Worm (Caenorhabditis elegans): ENCODE data around the gene Y38F2AL.12.

The Y38F2AL.12 gene

DNA sequence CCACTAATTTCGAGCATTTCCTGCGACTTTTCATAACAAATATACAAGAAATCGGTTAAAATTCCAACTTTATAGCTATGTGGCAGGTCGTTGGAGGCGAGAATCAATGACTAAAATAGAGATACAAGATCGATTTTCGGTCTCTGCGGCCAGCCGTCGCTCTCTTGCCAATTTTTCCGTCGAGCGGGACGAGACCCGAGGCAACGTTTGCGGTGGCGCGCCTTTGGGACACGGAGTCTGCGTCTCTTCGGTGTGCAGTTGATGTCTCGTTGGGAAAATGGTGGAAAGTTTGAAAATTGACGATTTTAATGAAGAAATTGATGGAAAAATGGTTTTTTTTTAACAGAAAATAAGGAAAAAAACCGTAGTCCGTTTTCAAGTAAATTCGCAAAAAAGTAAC is 423 bp downstream of the Y38F2AL.12 start (continued):
- 0 out of 2 replicates have a peak, but pooled peaks have one; percentile 36 for TF ChIP-seq Y48G9A.11 (GFP tag; IDR thresholded peaks at IDR 0.05)
- peak in 1 of 2 experiments; percentile 27 for TF ChIP-seq hif-1 (tag; optimal IDR thresholded peaks at IDR 0.05)
- TF ChIP-seq nhr-48 (tag; optimal IDR thresholded peaks at IDR 0.05): no peak
- TF ChIP-seq ceh-44 (GFP tag; IDR thresholded peaks at IDR 0.05): no peak
- TF ChIP-seq nhr-42 (GFP tag; IDR thresholded peaks at IDR 0.05): no peak
- TF ChIP-seq hlh-30 (tag; optimal IDR thresholded peaks at IDR 0.05; ENCODE audit: insufficient read depth): peak; percentile 58
- TF ChIP-seq nhr-77 (tag; optimal IDR thresholded peaks at IDR 0.05): peak; percentile 66
- TF ChIP-seq lin-38 (GFP tag; IDR thresholded peaks at IDR 0.05): peak; percentile 73
- no peak; the same call in 1 of the 2 replicates for TF ChIP-seq T26A8.4 (GFP tag; IDR thresholded peaks at IDR 0.05)
- TF ChIP-seq ZK546.5 (tag; optimal IDR thresholded peaks at IDR 0.05): no peak
- peak; percentile 57 for TF ChIP-seq set-16 (GFP tag; IDR thresholded peaks at IDR 0.05)
- no peak for TF ChIP-seq aly-2 (tag; optimal IDR thresholded peaks at IDR 0.05)
- no peak for TF ChIP-seq lir-3 (tag; optimal IDR thresholded peaks at IDR 0.05)
- peak; percentile 46 for TF ChIP-seq rbr-2 (tag; optimal IDR thresholded peaks at IDR 0.05)
- no peak for TF ChIP-seq nhr-102 (tag; optimal IDR thresholded peaks at IDR 0.05)
- no peak for TF ChIP-seq lin-29 (GFP tag; IDR thresholded peaks at IDR 0.05)
- TF ChIP-seq nhr-28 (tag; optimal IDR thresholded peaks at IDR 0.05): peak; percentile 88
- TF ChIP-seq ama-1 (optimal IDR thresholded peaks at IDR 0.05): peak; percentile 35
- peak; percentile 89 for TF ChIP-seq pqm-1 (tag; optimal IDR thresholded peaks at IDR 0.05)
- no peak for TF ChIP-seq unc-39 (tag; optimal IDR thresholded peaks at IDR 0.05)
- no peak for TF ChIP-seq gei-8 (GFP tag; optimal IDR thresholded peaks at IDR 0.05)
- TF ChIP-seq lin-1 (GFP tag; IDR thresholded peaks at IDR 0.05): 0 out of 2 replicates have a peak, but pooled peaks have one; percentile 35
- peak; percentile 61 to 63 for TF ChIP-seq lsy-2 (tag; optimal IDR thresholded peaks at IDR 0.05)
- no peak for TF ChIP-seq nhr-111 (GFP tag; optimal IDR thresholded peaks at IDR 0.05)
- peak; percentile 83 for TF ChIP-seq mxl-3 (GFP tag; optimal IDR thresholded peaks at IDR 0.05)
- TF ChIP-seq saeg-2 (GFP tag; IDR thresholded peaks at IDR 0.05): no peak
- peak; percentile 88 for TF ChIP-seq lin-13 (GFP tag; optimal IDR thresholded peaks at IDR 0.05)
- TF ChIP-seq nhr-11 (tag; optimal IDR thresholded peaks at IDR 0.05): peak; percentile 76

DNA sequence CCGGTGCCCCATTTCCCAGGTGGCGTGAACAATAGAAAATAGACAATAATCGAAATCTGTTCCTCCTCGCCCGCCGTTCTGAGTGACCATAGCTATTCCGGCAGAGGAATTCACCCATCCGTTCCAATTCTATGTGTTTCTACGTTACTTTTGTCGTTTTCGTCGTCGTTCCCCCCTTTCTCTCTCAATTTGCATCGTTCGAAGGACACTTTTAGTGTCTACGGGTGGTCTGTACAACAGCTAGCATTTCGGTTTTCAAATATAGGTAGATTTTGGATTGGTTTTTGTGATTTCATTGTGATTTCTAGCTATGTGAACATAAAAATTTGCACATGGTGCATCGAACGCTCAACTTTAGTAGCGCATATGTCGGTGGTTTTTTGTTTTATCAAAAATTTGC is 3.6 kb downstream of the Y38F2AL.12 start:
- TF ChIP-seq hmg-1.1 (GFP tag; IDR thresholded peaks at IDR 0.05) (no peak), aha-1 (tag) (peak; percentile 92), F10B5.3 (tag; optimal IDR thresholded peaks at IDR 0.05) (no peak)

DNA sequence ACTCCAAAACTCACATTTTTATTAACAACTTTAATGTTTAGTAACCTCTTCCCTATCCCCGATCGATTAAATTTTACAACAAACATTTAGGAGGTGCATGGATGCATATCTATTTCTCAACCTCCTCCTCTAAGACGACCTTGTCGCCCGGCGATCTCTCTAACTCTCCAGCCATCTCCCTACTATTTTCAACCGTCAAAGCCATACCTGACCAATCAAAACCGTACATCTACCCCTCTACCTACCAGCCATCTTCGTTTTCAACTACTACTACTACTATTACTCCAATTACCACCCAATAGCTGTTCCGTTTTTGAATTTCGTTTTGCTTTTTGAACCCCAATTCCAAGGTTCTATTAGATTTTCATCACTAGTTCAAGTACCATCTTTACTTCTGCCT is 5.2 kb downstream of the Y38F2AL.12 start:
- TF ChIP-seq ZK337.2 (GFP tag; IDR thresholded peaks at IDR 0.05) (no peak), fos-1 (tag; optimal IDR thresholded peaks at IDR 0.05) (no peak), lin-1 (GFP tag; IDR thresholded peaks at IDR 0.05) (no peak)

DNA sequence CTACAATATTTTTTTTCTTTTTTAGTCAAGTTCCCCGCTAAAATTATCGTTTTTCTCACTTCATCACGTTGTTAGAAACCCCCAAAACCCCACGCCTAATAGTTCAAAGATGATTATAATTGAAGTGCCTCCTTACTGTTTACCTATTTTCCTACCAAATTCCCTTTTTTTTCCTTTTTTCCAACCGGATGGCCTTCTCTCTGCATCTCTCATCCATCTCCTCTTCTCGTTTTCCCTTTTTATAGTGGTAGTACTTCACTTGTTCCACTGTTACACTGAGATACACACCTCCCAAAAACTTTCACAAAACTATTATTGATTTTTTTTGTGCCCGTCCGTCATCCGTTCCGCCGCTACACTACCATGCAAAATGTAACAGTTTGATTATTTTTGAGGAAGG is 6.6 kb downstream of the Y38F2AL.12 start, which contains the start of gene nsy-4:
Gene nsy-4, plus strand, starts transcription at position 274 of the 400 bp plus-strand sequence.
- TF ChIP-seq duxl-1 (tag; optimal IDR thresholded peaks at IDR 0.05; ENCODE audit: poor library complexity): no peak
- peak in 1 of 2 experiments; percentile 28 for TF ChIP-seq unc-62 (GFP tag; optimal IDR thresholded peaks at IDR 0.05 in 1 of 2)
- no peak for TF ChIP-seq unc-62 (tag; optimal IDR thresholded peaks at IDR 0.05)

DNA sequence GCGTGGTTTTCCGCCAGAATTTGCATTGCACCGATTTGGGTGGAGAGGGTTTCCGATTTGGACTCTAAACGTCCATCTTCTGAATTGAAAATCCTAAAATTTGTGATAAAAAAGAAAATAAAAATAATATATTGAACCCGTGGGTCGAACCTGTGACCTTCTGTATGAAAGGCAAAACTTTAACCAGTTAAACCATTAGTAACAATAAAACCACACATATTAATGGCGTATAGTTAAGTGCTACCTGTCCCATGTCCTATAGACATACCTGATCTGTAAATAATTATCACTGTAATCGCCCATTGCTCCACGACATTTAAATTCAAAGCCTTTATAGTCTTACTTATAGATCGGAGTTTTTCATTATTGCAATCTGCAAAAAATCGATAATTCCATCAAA is 10.9 kb downstream of the Y38F2AL.12 start:
- TF ChIP-seq ceh-44 (GFP tag; IDR thresholded peaks at IDR 0.05) (no peak), set-16 (GFP tag; IDR thresholded peaks at IDR 0.05) (no peak), F26F4.8 (GFP tag; conservative IDR thresholded peaks at IDR 0.05) (0 out of 2 replicates have a peak, but pooled peaks have one; percentile 5), T20F7.1 (GFP tag; optimal IDR thresholded peaks at IDR 0.05) (no peak), nhr-102 (tag; optimal IDR thresholded peaks at IDR 0.05) (no peak), T26A8.4 (GFP tag; IDR thresholded peaks at IDR 0.05) (0 out of 2 replicates have a peak, but pooled peaks have one; percentile 17), lim-7 (GFP tag; IDR thresholded peaks at IDR 0.05) (peak; percentile 57; the same call in 1 of the 2 replicates), lsy-2 (tag; optimal IDR thresholded peaks at IDR 0.05) (no peak), dve-1 (tag; optimal IDR thresholded peaks at IDR 0.05; ENCODE audit: insufficient read depth) (no peak), F37D6.2 (tag; optimal IDR thresholded peaks at IDR 0.05) (no peak), pha-4 (GFP tag; IDR thresholded peaks at IDR 0.05) (peak; percentile 59; the same call in 1 of the 2 replicates), pha-4 (tag; optimal IDR thresholded peaks at IDR 0.05) (no peak), ceh-28 (tag; optimal IDR thresholded peaks at IDR 0.05) (peak; percentile 16), jun-1 (tag; optimal IDR thresholded peaks at IDR 0.05) (no peak), nhr-48 (tag; optimal IDR thresholded peaks at IDR 0.05) (no peak), saeg-2 (GFP tag; IDR thresholded peaks at IDR 0.05) (no peak), Y48G9A.11 (GFP tag; IDR thresholded peaks at IDR 0.05) (0 out of 2 replicates have a peak, but pooled peaks have one; percentile 7)

Data from whole organism, L4 larva.